Worm (Caenorhabditis elegans): ENCODE results near the gene fbxa-81.

- TF ChIP-seq lin-13 (tag; optimal IDR thresholded peaks at IDR 0.05), result no peak
- no peak for TF ChIP-seq ces-1 (GFP tag; optimal IDR thresholded peaks at IDR 0.05)
- TF ChIP-seq lsy-2 (tag; optimal IDR thresholded peaks at IDR 0.05), result no peak
- TF ChIP-seq elt-3 (tag; optimal IDR thresholded peaks at IDR 0.05), result no peak
- no peak for TF ChIP-seq mep-1 (tag; optimal IDR thresholded peaks at IDR 0.05)
- peak; percentile 48 for TF ChIP-seq unc-62 (GFP tag; optimal IDR thresholded peaks at IDR 0.05)
- TF ChIP-seq nhr-12 (tag; optimal IDR thresholded peaks at IDR 0.05), result no peak
- no peak for TF ChIP-seq blmp-1 (tag; optimal IDR thresholded peaks at IDR 0.05)
- TF ChIP-seq elt-1 (tag; optimal IDR thresholded peaks at IDR 0.05; ENCODE audit: borderline replicate concordance, insufficient read depth), result no peak
- TF ChIP-seq nhr-2 (tag; optimal IDR thresholded peaks at IDR 0.05), result no peak
- TF ChIP-seq nhr-237 (tag; optimal IDR thresholded peaks at IDR 0.05), result no peak
- no peak for TF ChIP-seq flh-1 (GFP tag; optimal IDR thresholded peaks at IDR 0.05)
Observed at ce11 chrX:14502116-14502587, 39.7 kb downstream of the fbxa-81 start.
